Fruit fly (Drosophila melanogaster) whole organism, pupa: ENCODE data around the gene Ns3.

Experiments
- CG13204 ChIP-seq: fragments of 200-800 bp; sonication (Bioruptor generic); optimal IDR thresholded peaks from 2 replicates; lab custom pipeline; 2018; ENCODE audit warnings: missing biosample characterization, mild to moderate bottlenecking, missing genetic modification characterization, moderate library complexity
- EcR ChIP-seq: fragments of 200-800 bp; sonication (Bioruptor generic); optimal IDR thresholded peaks from 3 replicates; lab custom pipeline; 2019; ENCODE audit warnings: missing biosample characterization, missing genetic modification characterization, mild to moderate bottlenecking, moderate library complexity, missing genetic modification reagents
- gl ChIP-seq: fragments of 200-800 bp; sonication (Bioruptor generic); optimal IDR thresholded peaks from 2 replicates; lab custom pipeline; 2018; ENCODE audit warnings: missing biosample characterization, mild to moderate bottlenecking, missing genetic modification characterization

- TF ChIP-seq EcR (GFP tag; lab: Kevin White, UChicago) (no peak), gl (tag; lab: Kevin White, UChicago) (no peak), CG13204 (GFP tag; lab: Kevin White, UChicago) (no peak)
These were observed 5.7 kb upstream of the Ns3 start, which contains the start of gene CG32808 for dm6 chrX:1469717-1470116.
